Worm (Caenorhabditis elegans) whole organism, midembryonic: ENCODE data around the gene clec-38.

Source experiments
- T22C8.4 ChIP-seq: fragments of 200-800 bp; sonication (Bioruptor generic); IDR thresholded peaks from 2 replicates; pipeline ENCODE4 v1.3.6; 2022; ENCODE audit warnings: missing genetic modification characterization, missing compliant biosample characterization
- cog-1 ChIP-seq: sonication (generic microtip); optimal IDR thresholded peaks from 2 replicates; lab custom pipeline; 2016; ENCODE audit warnings: missing genetic modification characterization, missing compliant biosample characterization
- flt-1 ChIP-seq: fragments of 200-800 bp; sonication (Bioruptor generic); IDR thresholded peaks from 2 replicates; pipeline ENCODE4 v1.3.6; 2022; ENCODE audit warnings: missing genetic modification characterization, missing compliant biosample characterization
- klf-2 ChIP-seq: fragments of 200-800 bp; sonication (Bioruptor generic); conservative IDR thresholded peaks from 2 replicates; pipeline ENCODE4 v1.3.6; 2022; ENCODE audit warnings: missing genetic modification reagents, missing genetic modification characterization, missing compliant biosample characterization
- med-1 ChIP-seq: sonication (generic microtip); optimal IDR thresholded peaks from 2 replicates; lab custom pipeline; 2017; ENCODE audit warnings: missing genetic modification characterization, mild to moderate bottlenecking, missing compliant biosample characterization, antibody characterized with exemption, missing genetic modification reagents; ENCODE audit not compliant: insufficient read depth
- ref-1 ChIP-seq: fragments of 200-800 bp; sonication (Bioruptor generic); conservative IDR thresholded peaks from 2 replicates; pipeline ENCODE4 v1.3.6; 2022; ENCODE audit warnings: missing genetic modification reagents, missing genetic modification characterization, missing compliant biosample characterization
- tab-1 ChIP-seq: fragments of 200-800 bp; sonication (Bioruptor generic); IDR thresholded peaks from 2 replicates; pipeline ENCODE4 v1.3.6; 2022; ENCODE audit warnings: missing genetic modification characterization, missing compliant biosample characterization
- ztf-23 ChIP-seq: fragments of 200-800 bp; sonication (Bioruptor generic); IDR thresholded peaks from 2 replicates; pipeline ENCODE4 v1.3.6; 2022; ENCODE audit warnings: missing genetic modification reagents, missing genetic modification characterization, missing compliant biosample characterization
- ztf-29 ChIP-seq: fragments of 200-800 bp; sonication (Bioruptor generic); IDR thresholded peaks from 2 replicates; pipeline ENCODE4 v1.3.6; 2022; ENCODE audit warnings: missing genetic modification reagents, missing genetic modification characterization, missing compliant biosample characterization

The clec-38 gene

ce11 chrV:16735518-16735917, at the start of gene clec-38, which contains the start of gene clec-34:
clec-38 (minus strand) TSS chrV:16735618.
clec-34 (plus strand) TSS chrV:16735765.
- TF ChIP-seq med-1 (no peak), T22C8.4 (GFP tag; lab: Robert Waterston, UW) (no peak), cog-1 (tag; lab: Kevin White, UChicago) (no peak), klf-2 (GFP tag; lab: Robert Waterston, UW) (no peak), ref-1 (no peak), ztf-29 (no peak), tab-1 (no peak), ztf-23 (GFP tag; lab: Robert Waterston, UW) (no peak), flt-1 (GFP tag; lab: Robert Waterston, UW) (no peak)

DNA sequence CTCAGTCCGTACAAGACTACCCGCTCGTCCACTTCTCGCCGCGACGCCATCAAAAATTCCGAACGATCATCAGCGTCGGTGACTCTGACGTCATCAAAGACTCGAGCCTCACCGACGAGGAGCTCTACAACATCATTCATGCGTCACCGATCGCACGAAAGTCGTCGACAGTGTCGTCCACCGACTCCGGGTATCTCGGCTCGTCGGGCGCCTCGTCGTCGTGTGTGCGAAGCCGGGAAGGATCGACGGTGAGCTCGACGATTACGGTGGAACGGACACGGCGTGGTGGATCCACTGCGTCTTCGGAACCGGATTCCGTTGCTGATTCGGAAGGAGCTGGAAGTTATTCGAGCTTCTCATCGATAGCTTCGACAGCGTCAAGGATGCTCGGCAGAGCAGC, 49.4 kb upstream of the clec-38 start:
- TF ChIP-seq med-1: no peak
- TF ChIP-seq ztf-29: no peak
- no peak for TF ChIP-seq ref-1
- no peak for TF ChIP-seq T22C8.4 (GFP tag; lab: Robert Waterston, UW)
- TF ChIP-seq cog-1 (tag; lab: Kevin White, UChicago): no peak
- no peak for TF ChIP-seq flt-1 (GFP tag; lab: Robert Waterston, UW)
- no peak for TF ChIP-seq ztf-23 (GFP tag; lab: Robert Waterston, UW)
- TF ChIP-seq klf-2 (GFP tag; lab: Robert Waterston, UW): no peak
- no peak for TF ChIP-seq tab-1

DNA sequence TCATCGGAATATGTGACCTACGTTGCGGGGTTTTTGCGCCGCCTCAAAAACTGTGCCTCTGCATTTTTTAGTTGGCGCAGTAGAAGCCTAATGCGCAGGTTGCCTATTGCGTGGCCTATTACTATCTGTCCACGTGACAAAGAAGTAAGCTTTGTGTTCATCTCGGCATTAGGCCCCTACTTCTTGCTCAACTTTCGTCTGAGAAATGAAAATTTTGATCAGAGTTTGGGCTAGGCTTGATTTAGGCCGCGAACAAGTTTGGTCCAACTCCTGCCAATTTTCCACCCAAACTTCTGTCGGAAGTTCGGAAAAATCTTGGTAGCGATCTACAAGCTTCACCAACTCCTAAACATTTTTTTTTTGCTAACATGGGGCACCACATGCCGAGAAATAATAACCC, 46.6 kb upstream of the clec-38 start:
- TF ChIP-seq med-1 (no peak), T22C8.4 (GFP tag; lab: Robert Waterston, UW) (no peak), ref-1 (no peak), flt-1 (GFP tag; lab: Robert Waterston, UW) (no peak), ztf-23 (GFP tag; lab: Robert Waterston, UW) (no peak), ztf-29 (no peak), cog-1 (tag; lab: Kevin White, UChicago) (no peak), klf-2 (GFP tag; lab: Robert Waterston, UW) (no peak), tab-1 (no peak)

ce11 chrV:16780554-16780953, 45.1 kb upstream of the clec-38 start:
- TF ChIP-seq ztf-29: no peak
- TF ChIP-seq ztf-23 (GFP tag; lab: Robert Waterston, UW): no peak
- no peak for TF ChIP-seq ref-1
- TF ChIP-seq T22C8.4 (GFP tag; lab: Robert Waterston, UW): no peak
- no peak for TF ChIP-seq med-1

DNA sequence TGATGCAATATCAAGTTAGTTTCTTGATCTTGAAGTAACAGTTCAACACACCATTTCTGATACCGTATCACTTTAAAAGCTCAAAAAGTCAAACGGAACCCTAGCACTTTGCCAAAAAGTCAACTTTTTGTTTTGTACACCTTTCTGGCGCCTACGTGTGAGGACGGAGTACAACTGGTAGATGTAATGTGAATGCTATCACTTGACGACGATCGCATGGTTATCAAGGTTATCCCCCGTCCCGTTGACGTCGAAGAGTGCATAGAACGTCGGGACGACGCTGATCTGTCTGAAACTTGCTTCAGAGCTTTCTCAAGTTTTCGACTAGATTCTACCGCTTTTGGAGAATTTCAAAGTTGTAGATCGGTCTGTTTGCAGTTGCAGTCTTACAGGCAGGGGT, 44.6 kb upstream of the clec-38 start:
- TF ChIP-seq tab-1: no peak

DNA sequence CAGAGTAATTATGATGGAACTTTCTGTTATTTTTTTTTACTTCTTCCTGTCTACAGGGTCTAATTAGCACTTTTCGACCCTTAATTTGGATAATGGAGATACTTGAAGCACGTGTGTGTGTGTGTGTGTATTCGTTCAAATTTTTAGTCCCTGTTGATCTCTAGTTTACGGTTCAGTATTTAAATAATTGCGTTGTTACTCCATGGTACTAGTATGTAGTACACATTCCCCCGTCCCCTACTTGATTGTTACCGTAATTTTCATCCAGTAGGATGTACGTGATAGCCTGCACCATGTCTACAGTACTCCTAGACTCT, 43.8 kb upstream of the clec-38 start:
- no peak for TF ChIP-seq ztf-23 (GFP tag; lab: Robert Waterston, UW)
- TF ChIP-seq tab-1: no peak
- no peak for TF ChIP-seq med-1
- no peak for TF ChIP-seq klf-2 (GFP tag; lab: Robert Waterston, UW)
- no peak for TF ChIP-seq flt-1 (GFP tag; lab: Robert Waterston, UW)
- TF ChIP-seq ref-1: no peak
- TF ChIP-seq ztf-29: no peak
- TF ChIP-seq cog-1 (tag; lab: Kevin White, UChicago): no peak

ce11 chrV:16778540-16779280, 43.3 kb upstream of the clec-38 start:
- TF ChIP-seq klf-2 (GFP tag; lab: Robert Waterston, UW): no peak
- TF ChIP-seq T22C8.4 (GFP tag; lab: Robert Waterston, UW): no peak
- no peak for TF ChIP-seq cog-1 (tag; lab: Kevin White, UChicago)
- TF ChIP-seq tab-1: no peak
- TF ChIP-seq ref-1: no peak
- no peak for TF ChIP-seq ztf-29
- no peak for TF ChIP-seq ztf-23 (GFP tag; lab: Robert Waterston, UW)
- no peak for TF ChIP-seq med-1
- TF ChIP-seq flt-1 (GFP tag; lab: Robert Waterston, UW): no peak

- TF ChIP-seq ztf-23 (GFP tag; lab: Robert Waterston, UW) (no peak), med-1 (no peak), klf-2 (GFP tag; lab: Robert Waterston, UW) (no peak)
These were observed 39.0 kb upstream of the clec-38 start for ce11 chrV:16774428-16774827.

DNA sequence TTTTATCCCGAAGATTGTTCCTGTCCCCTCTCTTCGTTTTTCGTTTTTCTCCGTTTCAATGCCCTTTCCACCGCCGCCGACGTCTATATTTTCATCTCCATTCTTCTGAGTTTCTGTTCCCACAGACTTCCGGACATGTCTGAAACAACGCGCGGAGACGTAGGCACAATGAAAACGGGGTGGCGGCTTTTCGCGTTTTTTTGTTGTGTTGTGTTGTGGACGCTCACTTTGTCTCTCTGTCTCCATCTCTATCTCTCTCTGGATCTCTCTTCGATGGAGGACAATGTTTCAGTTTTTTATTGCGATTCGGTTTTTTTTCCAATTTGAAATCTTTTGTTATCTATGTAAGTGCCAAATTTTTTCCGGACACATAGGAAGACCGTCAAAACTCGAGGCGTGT, 24.5 kb upstream of the clec-38 start:
- TF ChIP-seq ztf-29 (no peak), ref-1 (no peak), flt-1 (GFP tag; lab: Robert Waterston, UW) (no peak), T22C8.4 (GFP tag; lab: Robert Waterston, UW) (no peak), cog-1 (tag; lab: Kevin White, UChicago) (no peak)

DNA sequence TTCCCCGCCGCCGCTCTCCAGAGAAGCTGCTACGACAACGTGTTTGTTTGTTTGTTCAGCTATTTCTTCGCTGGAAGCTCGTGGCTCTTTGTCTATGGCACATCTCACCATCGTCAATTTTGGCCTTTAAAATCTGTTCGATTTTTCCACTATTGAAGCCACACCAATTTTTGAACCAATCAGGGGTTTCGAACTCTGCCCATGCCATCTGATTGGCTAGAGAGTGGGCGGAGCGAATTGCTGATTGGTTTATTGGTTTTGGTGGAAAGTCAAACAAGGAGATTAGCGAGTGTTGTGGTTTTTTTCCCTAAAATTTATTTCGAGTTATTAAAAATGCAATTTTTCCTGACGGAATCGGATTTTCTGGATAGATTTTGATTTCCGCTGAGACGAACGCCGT, 20.7 kb upstream of the clec-38 start:
- TF ChIP-seq cog-1 (tag; lab: Kevin White, UChicago): no peak
- no peak for TF ChIP-seq med-1
- TF ChIP-seq tab-1: no peak
- TF ChIP-seq ref-1: no peak

ce11 chrV:16752089-16753030, 16.9 kb upstream of the clec-38 start:
- TF ChIP-seq T22C8.4 (GFP tag; lab: Robert Waterston, UW): no peak
- no peak for TF ChIP-seq tab-1
- TF ChIP-seq klf-2 (GFP tag; lab: Robert Waterston, UW): no peak
- no peak for TF ChIP-seq cog-1 (tag; lab: Kevin White, UChicago)
- no peak for TF ChIP-seq med-1
- no peak for TF ChIP-seq ztf-29
- TF ChIP-seq flt-1 (GFP tag; lab: Robert Waterston, UW): no peak
- TF ChIP-seq ztf-23 (GFP tag; lab: Robert Waterston, UW): no peak
- TF ChIP-seq ref-1: no peak
